Fruit fly (Drosophila melanogaster) whole organism, embryonic: ENCODE data around the gene Syx1A.
A peak's percentile ranks its signal among the peaks of the same experiment; 100 is the strongest.

Experiments
- Ada2b ChIP-seq: fragments of 200-800 bp; sonication (Bioruptor generic); IDR thresholded peaks from 2 replicates; pipeline ENCODE4 v1.3.6; 2022; ENCODE audit warnings: missing biosample characterization, missing genetic modification characterization
- B-H2 ChIP-seq: fragments of 200-800 bp; sonication (Bioruptor generic); optimal IDR thresholded peaks from 2 replicates; lab custom pipeline; 2018; ENCODE audit warnings: missing biosample characterization, mild to moderate bottlenecking, missing genetic modification characterization
- CG11695 ChIP-seq: fragments of 200-800 bp; sonication (Bioruptor generic); IDR thresholded peaks from 3 replicates; pipeline ENCODE4 v1.3.6; 2022; ENCODE audit warnings: missing biosample characterization, missing genetic modification characterization
- CG12391 ChIP-seq: fragments of 200-800 bp; sonication (Bioruptor generic); optimal IDR thresholded peaks from 3 replicates; lab custom pipeline; 2018; ENCODE audit warnings: missing biosample characterization, mild to moderate bottlenecking, missing genetic modification characterization, moderate library complexity
- CG12659 ChIP-seq: fragments of 200-800 bp; sonication (Bioruptor generic); optimal IDR thresholded peaks from 3 replicates; lab custom pipeline; 2017; ENCODE audit warnings: mild to moderate bottlenecking, missing biosample characterization, missing genetic modification reagents, missing genetic modification characterization
- CG13424 ChIP-seq: fragments of 200-800 bp; sonication (Bioruptor generic); optimal IDR thresholded peaks from 2 replicates; lab custom pipeline; 2019; ENCODE audit warnings: missing biosample characterization, mild to moderate bottlenecking, missing genetic modification characterization, moderate library complexity
- CG14965 ChIP-seq: fragments of 200-800 bp; sonication (Bioruptor generic); optimal IDR thresholded peaks from 2 replicates; lab custom pipeline; 2016; ENCODE audit warnings: missing biosample characterization, missing genetic modification characterization, borderline replicate concordance
- CG1602 ChIP-seq: fragments of 200-800 bp; sonication (Bioruptor generic); optimal IDR thresholded peaks from 3 replicates; lab custom pipeline; 2016; ENCODE audit warnings: missing biosample characterization, missing genetic modification characterization
- CG16779 ChIP-seq: fragments of 200-800 bp; sonication (Bioruptor generic); IDR thresholded peaks from 2 replicates; pipeline ENCODE4 v1.3.6; 2022; ENCODE audit warnings: missing biosample characterization, missing genetic modification characterization
- CG16813 ChIP-seq: fragments of 200-800 bp; sonication (Bioruptor generic); IDR thresholded peaks from 3 replicates; pipeline ENCODE4 v1.3.6; 2022; ENCODE audit warnings: missing biosample characterization, missing genetic modification characterization; ENCODE audit not compliant: partially characterized antibody
- CG17186 ChIP-seq: fragments of 200-800 bp; sonication (Bioruptor generic); optimal IDR thresholded peaks from 3 replicates; lab custom pipeline; 2017; ENCODE audit warnings: missing biosample characterization, missing genetic modification reagents, missing genetic modification characterization
- CG1832 ChIP-seq: fragments of 200-800 bp; sonication (Bioruptor generic); optimal IDR thresholded peaks from 2 replicates; lab custom pipeline; 2017; ENCODE audit warnings: missing biosample characterization, mild to moderate bottlenecking, missing genetic modification characterization, inconsistent platforms
- CG2116 ChIP-seq: fragments of 200-800 bp; sonication (Bioruptor generic); optimal IDR thresholded peaks from 3 replicates; lab custom pipeline; 2018; ENCODE audit warnings: missing biosample characterization, mild to moderate bottlenecking, missing genetic modification characterization
- CG2199 ChIP-seq: fragments of 200-800 bp; sonication (Bioruptor generic); IDR thresholded peaks from 3 replicates; pipeline ENCODE4 v1.3.6; 2022; ENCODE audit warnings: missing biosample characterization, missing genetic modification characterization
- CG2712 ChIP-seq: fragments of 200-800 bp; optimal IDR thresholded peaks from 3 replicates; lab custom pipeline; 2019; ENCODE audit warnings: missing biosample characterization, mild to moderate bottlenecking, missing genetic modification characterization, moderate library complexity
- CG32532 ChIP-seq: fragments of 200-800 bp; sonication (Bioruptor generic); IDR thresholded peaks from 2 replicates; pipeline ENCODE4 v1.3.6; 2022; ENCODE audit warnings: missing biosample characterization, missing genetic modification characterization
- CG5953 ChIP-seq: fragments of 200-800 bp; sonication (Bioruptor generic); IDR thresholded peaks from 2 replicates; pipeline ENCODE4 v1.3.6; 2022; ENCODE audit warnings: missing biosample characterization, missing genetic modification characterization
- CG6791 ChIP-seq: fragments of 200-800 bp; sonication (Bioruptor generic); IDR thresholded peaks from 3 replicates; pipeline ENCODE4 v1.3.6; 2022; ENCODE audit warnings: missing biosample characterization, missing genetic modification characterization; ENCODE audit not compliant: partially characterized antibody
- CG8281 ChIP-seq: fragments of 200-800 bp; sonication (Bioruptor generic); optimal IDR thresholded peaks from 2 replicates; lab custom pipeline; 2018; ENCODE audit warnings: missing biosample characterization, mild to moderate bottlenecking, missing genetic modification characterization, moderate library complexity
- CG8290 ChIP-seq, 3 experiments: fragments of 200-800 bp; sonication (Bioruptor generic); optimal IDR thresholded peaks; 2 replicates each; lab custom pipeline; 2016 to 2019; ENCODE audit warnings: missing biosample characterization in 3 of 3, missing genetic modification characterization in 3 of 3, mild to moderate bottlenecking in 2 of 3, moderate library complexity in 1 of 3
- Chrac-16 ChIP-seq: fragments of 200-800 bp; sonication (Bioruptor generic); optimal IDR thresholded peaks from 3 replicates; lab custom pipeline; 2016; ENCODE audit warnings: missing biosample characterization, missing genetic modification characterization
- Dp ChIP-seq: fragments of 200-800 bp; sonication (Bioruptor generic); optimal IDR thresholded peaks from 2 replicates; lab custom pipeline; 2018; ENCODE audit warnings: missing biosample characterization, mild to moderate bottlenecking, missing genetic modification characterization, moderate library complexity
- Hmr ChIP-seq: fragments of 200-800 bp; sonication (Bioruptor generic); optimal IDR thresholded peaks from 3 replicates; lab custom pipeline; 2017; ENCODE audit warnings: mild to moderate bottlenecking, missing biosample characterization, missing genetic modification reagents, missing genetic modification characterization
- Hsf ChIP-seq: fragments of 200-800 bp; sonication (Bioruptor generic); optimal IDR thresholded peaks from 3 replicates; lab custom pipeline; 2016; ENCODE audit warnings: missing biosample characterization, missing genetic modification characterization
- PHDP ChIP-seq: fragments of 200-800 bp; sonication (Bioruptor generic); optimal IDR thresholded peaks from 3 replicates; lab custom pipeline; 2018; ENCODE audit warnings: missing biosample characterization, mild to moderate bottlenecking, missing genetic modification characterization, moderate library complexity
- Scr ChIP-seq: fragments of 200-800 bp; sonication (Bioruptor generic); IDR thresholded peaks from 2 replicates; pipeline ENCODE4 v1.3.6; 2022; ENCODE audit warnings: missing biosample characterization, missing genetic modification characterization; ENCODE audit not compliant: partially characterized antibody
- ac ChIP-seq: fragments of 200-800 bp; sonication (Bioruptor generic); optimal IDR thresholded peaks from 3 replicates; lab custom pipeline; 2017; ENCODE audit warnings: missing biosample characterization, mild to moderate bottlenecking, missing genetic modification characterization
- bbx ChIP-seq: fragments of 200-800 bp; sonication (Bioruptor generic); IDR thresholded peaks from 2 replicates; pipeline ENCODE4 v1.3.6; 2022; ENCODE audit warnings: missing biosample characterization, missing genetic modification characterization; ENCODE audit not compliant: partially characterized antibody
- fd64A ChIP-seq: fragments of 200-800 bp; sonication (Bioruptor generic); optimal IDR thresholded peaks from 3 replicates; lab custom pipeline; 2018; ENCODE audit warnings: missing biosample characterization, mild to moderate bottlenecking, missing genetic modification characterization
- gem ChIP-seq: fragments of 200-800 bp; sonication (Bioruptor generic); optimal IDR thresholded peaks from 2 replicates; lab custom pipeline; 2019; ENCODE audit warnings: missing biosample characterization, mild to moderate bottlenecking, missing genetic modification characterization, moderate library complexity
- grau ChIP-seq: fragments of 200-800 bp; optimal IDR thresholded peaks from 3 replicates; lab custom pipeline; 2019; ENCODE audit warnings: missing biosample characterization, mild to moderate bottlenecking, missing genetic modification characterization, moderate library complexity
- her ChIP-seq: fragments of 200-800 bp; sonication (Bioruptor generic); optimal IDR thresholded peaks from 2 replicates; lab custom pipeline; 2016; ENCODE audit warnings: missing biosample characterization, missing genetic modification characterization
- hkb ChIP-seq, 2 experiments: fragments of 200-800 bp in 1 of 2; fragments of >200 bp in 1 of 2; sonication (Bioruptor generic) in 1 of 2; IDR thresholded peaks in 1 of 2; optimal IDR thresholded peaks in 1 of 2; 2 replicates each; pipeline versions ENCODE4 v1.3.6 to Lab custom; 2017 to 2022; ENCODE audit warnings: missing biosample characterization in 1 of 2, missing genetic modification characterization in 1 of 2
- kah ChIP-seq: fragments of 200-800 bp; sonication (Bioruptor generic); optimal IDR thresholded peaks from 2 replicates; lab custom pipeline; 2018; ENCODE audit warnings: missing biosample characterization, mild to moderate bottlenecking, missing genetic modification characterization
- lab ChIP-seq: fragments of 200-800 bp; sonication (Bioruptor generic); optimal IDR thresholded peaks from 3 replicates; lab custom pipeline; 2017; ENCODE audit warnings: missing biosample characterization, missing genetic modification characterization, mild to moderate bottlenecking, moderate library complexity, missing genetic modification reagents
- lilli ChIP-seq: fragments of 200-800 bp; sonication (Bioruptor generic); optimal IDR thresholded peaks from 3 replicates; lab custom pipeline; 2016; ENCODE audit warnings: missing biosample characterization, missing genetic modification characterization
- luna ChIP-seq: fragments of 200-800 bp; sonication (Bioruptor generic); optimal IDR thresholded peaks from 2 replicates; lab custom pipeline; 2016; ENCODE audit warnings: missing biosample characterization, missing genetic modification characterization
- mam ChIP-seq: fragments of 200-800 bp; sonication (Bioruptor generic); optimal IDR thresholded peaks from 3 replicates; lab custom pipeline; 2016; ENCODE audit warnings: missing biosample characterization, missing genetic modification characterization
- oc ChIP-seq: fragments of 200-800 bp; sonication (Bioruptor generic); optimal IDR thresholded peaks from 2 replicates; lab custom pipeline; 2018; ENCODE audit warnings: missing biosample characterization, mild to moderate bottlenecking, missing genetic modification characterization, moderate library complexity
- pfk ChIP-seq: fragments of 200-800 bp; sonication (Bioruptor generic); optimal IDR thresholded peaks from 2 replicates; lab custom pipeline; 2018; ENCODE audit warnings: missing biosample characterization, mild to moderate bottlenecking, missing genetic modification characterization, moderate library complexity
- sna ChIP-seq: fragments of 200-800 bp; sonication (Bioruptor generic); IDR thresholded peaks from 2 replicates; pipeline ENCODE4 v1.3.6; 2022; ENCODE audit warnings: missing biosample characterization, missing genetic modification characterization; ENCODE audit not compliant: partially characterized antibody
- sob ChIP-seq: fragments of 200-800 bp; sonication (Bioruptor generic); IDR thresholded peaks from 2 replicates; pipeline ENCODE4 v1.3.6; 2022; ENCODE audit warnings: missing biosample characterization, missing genetic modification characterization
- stwl ChIP-seq: fragments of 200-800 bp; sonication (Bioruptor generic); optimal IDR thresholded peaks from 3 replicates; lab custom pipeline; 2018; ENCODE audit warnings: missing biosample characterization, mild to moderate bottlenecking, missing genetic modification characterization, moderate library complexity
- tll ChIP-seq, 2 experiments: fragments of 200-800 bp in 1 of 2; fragments of >200 bp in 1 of 2; sonication (Bioruptor generic) in 1 of 2; optimal IDR thresholded peaks; 2 replicates each; lab custom pipeline; 2017 to 2019; ENCODE audit warnings: missing biosample characterization in 2 of 2, missing genetic modification characterization in 2 of 2, mild to moderate bottlenecking in 1 of 2, moderate library complexity in 1 of 2
- twi ChIP-seq: fragments of 200-800 bp; optimal IDR thresholded peaks from 2 replicates; lab custom pipeline; 2019; ENCODE audit warnings: missing biosample characterization, mild to moderate bottlenecking, missing genetic modification characterization, moderate library complexity
- wdn ChIP-seq: fragments of 200-800 bp; sonication (Bioruptor generic); IDR thresholded peaks from 2 replicates; pipeline ENCODE4 v1.3.6; 2022; ENCODE audit warnings: missing biosample characterization, missing genetic modification characterization

Gene Syx1A

DNA sequence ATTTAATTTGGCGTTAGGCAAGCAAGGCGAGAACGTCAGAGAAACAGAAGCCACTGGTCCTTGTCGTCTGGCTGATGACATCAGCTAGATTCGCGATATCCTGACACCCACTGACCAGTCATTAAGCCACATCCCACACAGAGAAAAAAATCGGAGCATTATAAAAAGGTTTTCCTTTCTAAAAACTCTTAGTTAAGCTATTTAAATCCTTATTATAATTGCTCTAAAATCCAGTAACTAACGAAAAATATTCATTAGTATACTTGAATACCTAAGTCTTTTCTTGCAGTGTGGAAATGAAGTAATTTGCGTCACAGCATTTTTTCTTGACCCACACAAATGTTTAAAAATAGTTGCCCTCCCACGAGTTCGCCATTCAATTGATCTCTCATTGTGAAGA is 36.7 kb downstream of the Syx1A start (continued):
- peak; percentile 57; the same call in 1 of the 2 replicates for TF ChIP-seq CG32532 (GFP tag; lab: Robert Waterston, UW)
- TF ChIP-seq wdn: 0 out of 2 replicates have a peak, but pooled peaks have one; percentile 23
- peak; percentile 42 for TF ChIP-seq PHDP (tag; lab: Kevin White, UChicago)
- TF ChIP-seq gem (tag; lab: Kevin White, UChicago): peak; percentile 59
- peak; percentile 44 for TF ChIP-seq CG13424 (tag; lab: Kevin White, UChicago)
- TF ChIP-seq lab (GFP tag; lab: Kevin White, UChicago): peak; percentile 20
- TF ChIP-seq CG12659: peak; percentile 4
- TF ChIP-seq hkb (optimal IDR thresholded peaks at IDR 0.05; lab: Kevin White, UChicago): no peak
- no peak for TF ChIP-seq hkb (GFP tag; IDR thresholded peaks at IDR 0.05; lab: Robert Waterston, UW)
- TF ChIP-seq Hmr (GFP tag; lab: Kevin White, UChicago): peak; percentile 30
- TF ChIP-seq lilli (GFP tag; lab: Kevin White, UChicago): peak; percentile 30
- TF ChIP-seq mam (GFP tag; lab: Kevin White, UChicago): peak; percentile 31
- peak; percentile 50; the same call in 1 of the 2 replicates for TF ChIP-seq Ada2b (GFP tag; lab: Robert Waterston, UW)
- TF ChIP-seq ac: no peak
- TF ChIP-seq CG11695 (GFP tag; lab: Robert Waterston, UW): 0 out of 3 replicates have a peak, but pooled peaks have one; percentile 18
- peak; percentile 16 for TF ChIP-seq Chrac-16 (GFP tag; lab: Kevin White, UChicago)
- TF ChIP-seq grau (tag; lab: Kevin White, UChicago): peak; percentile 49
- TF ChIP-seq her (GFP tag; lab: Kevin White, UChicago): no peak
- peak; percentile 11 for TF ChIP-seq CG2712
- TF ChIP-seq Dp: no peak

DNA sequence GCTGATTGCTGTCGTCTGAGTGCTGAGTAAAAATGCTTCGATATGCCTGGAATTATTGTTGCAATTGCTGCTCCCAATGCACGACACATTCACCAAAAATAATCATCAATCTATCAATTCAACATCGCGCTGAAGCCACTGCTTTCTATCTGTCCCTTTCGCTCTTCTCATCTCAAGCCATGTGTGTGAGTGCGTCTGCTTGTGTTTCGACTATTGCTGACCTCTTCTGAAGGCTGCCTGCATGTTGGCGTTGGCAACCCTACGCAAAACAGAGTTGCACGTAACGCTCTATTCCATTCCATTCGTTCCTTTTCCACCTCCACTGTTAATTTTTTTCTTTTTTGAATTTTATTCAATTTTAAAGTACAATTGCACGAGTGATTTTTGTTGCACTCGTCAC is 39.8 kb downstream of the Syx1A start:
- peak; percentile 100 for TF ChIP-seq stwl (tag; lab: Kevin White, UChicago)
- peak; percentile 72 for TF ChIP-seq pfk (GFP tag; lab: Kevin White, UChicago)
- peak; percentile 74 for TF ChIP-seq CG8290 (GFP tag; optimal IDR thresholded peaks at IDR 0.05; lab: Kevin White, UChicago)
- TF ChIP-seq CG8290 (tag; optimal IDR thresholded peaks at IDR 0.05; lab: Kevin White, UChicago): no peak
- TF ChIP-seq Scr: peak; percentile 26; the same call in 1 of the 2 replicates
- TF ChIP-seq kah (GFP tag; lab: Kevin White, UChicago): no peak
- TF ChIP-seq CG1832 (GFP tag; lab: Kevin White, UChicago): peak; percentile 14
- TF ChIP-seq CG6791 (GFP tag; lab: Robert Waterston, UW): peak; percentile 68; the same call in 2 of the 3 replicates
- 0 out of 3 replicates have a peak, but pooled peaks have one; percentile 62 for TF ChIP-seq CG2199 (GFP tag; lab: Robert Waterston, UW)
- no peak for TF ChIP-seq CG14965 (GFP tag; lab: Kevin White, UChicago)
- peak; percentile 57 for TF ChIP-seq CG2116 (GFP tag; lab: Kevin White, UChicago)
- TF ChIP-seq CG5953 (GFP tag; lab: Robert Waterston, UW): no peak
- no peak for TF ChIP-seq oc
- TF ChIP-seq bbx (GFP tag; lab: Robert Waterston, UW): 0 out of 2 replicates have a peak, but pooled peaks have one; percentile 10
- TF ChIP-seq CG8281 (tag; lab: Kevin White, UChicago): peak; percentile 69
- TF ChIP-seq CG16813 (GFP tag; lab: Robert Waterston, UW): peak; percentile 50; the same call in 2 of the 3 replicates

DNA sequence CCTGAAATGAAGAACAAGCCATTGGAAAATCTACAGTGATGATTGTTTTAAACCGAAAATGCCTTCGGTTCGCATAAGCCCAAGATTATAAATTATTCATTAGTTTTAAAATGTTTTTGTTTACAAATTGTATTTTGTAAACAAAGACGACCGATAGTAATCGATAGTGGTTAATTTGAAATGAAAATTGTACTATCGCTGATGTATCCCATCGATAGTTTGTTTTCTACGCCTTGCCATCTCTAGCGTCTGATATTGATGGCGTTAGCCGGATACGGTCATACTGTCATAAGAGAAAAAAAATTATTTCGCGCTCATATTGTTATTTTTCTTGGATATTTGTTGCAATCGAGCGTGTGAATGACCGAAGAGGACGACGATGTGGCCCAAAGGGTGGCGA is 47.5 kb downstream of the Syx1A start, which contains the start of gene SMC1:
Gene SMC1, plus strand, starts transcription at position 247 of the 400 bp plus-strand sequence.
- TF ChIP-seq Hmr (GFP tag; lab: Kevin White, UChicago): no peak
- TF ChIP-seq CG12391 (tag; lab: Kevin White, UChicago): peak; percentile 62
- TF ChIP-seq Hsf (GFP tag; lab: Kevin White, UChicago): peak; percentile 29
- TF ChIP-seq sna: peak; percentile 99
- peak; percentile 79 for TF ChIP-seq B-H2 (GFP tag; lab: Kevin White, UChicago)
- TF ChIP-seq CG16779 (GFP tag; lab: Robert Waterston, UW): 0 out of 2 replicates have a peak, but pooled peaks have one; percentile 36
- TF ChIP-seq sob: peak; percentile 81; the same call in 1 of the 2 replicates
- TF ChIP-seq CG17186 (GFP tag; lab: Kevin White, UChicago): peak; percentile 47
- no peak for TF ChIP-seq twi (tag; lab: Kevin White, UChicago)
- TF ChIP-seq fd64A: no peak
- no peak for TF ChIP-seq tll (GFP tag; optimal IDR thresholded peaks at IDR 0.05; lab: Kevin White, UChicago)
- peak; percentile 13 for TF ChIP-seq luna (GFP tag; lab: Kevin White, UChicago)
- TF ChIP-seq Dp: peak; percentile 73
- TF ChIP-seq CG1602 (GFP tag; lab: Kevin White, UChicago): no peak
